Fruit fly (Drosophila melanogaster) whole organism, wandering third instar larva: ENCODE measurements around the gene CG3588.

ENCODE experiments used
- Abd-B ChIP-seq: fragments of >200 bp; optimal IDR thresholded peaks from 2 replicates; lab custom pipeline; 2017; ENCODE audit warnings: missing biosample characterization, missing genetic modification characterization
- CG32264 ChIP-seq: fragments of 200-800 bp; sonication (Bioruptor generic); optimal IDR thresholded peaks from 2 replicates; lab custom pipeline; 2016; ENCODE audit warnings: missing biosample characterization, missing genetic modification characterization
- CrebA ChIP-seq: fragments of 200-800 bp; sonication (Bioruptor generic); optimal IDR thresholded peaks from 2 replicates; lab custom pipeline; 2016; ENCODE audit warnings: missing biosample characterization, mild to moderate bottlenecking, missing genetic modification characterization, borderline replicate concordance
- Dfd ChIP-seq: fragments of >200 bp; optimal IDR thresholded peaks from 2 replicates; lab custom pipeline; 2017; ENCODE audit warnings: missing biosample characterization, missing genetic modification characterization
- Dif ChIP-seq: fragments of 200-275, 200-300 bp; sonication (Bioruptor generic); optimal IDR thresholded peaks from 2 replicates; lab custom pipeline; 2018; ENCODE audit warnings: missing biosample characterization, missing genetic modification characterization; ENCODE audit not compliant: partially characterized antibody
- GATAd ChIP-seq: sonication (Bioruptor generic); optimal IDR thresholded peaks from 2 replicates; lab custom pipeline; 2016; ENCODE audit warnings: missing biosample characterization, missing genetic modification characterization
- Hnf4 ChIP-seq: fragments of 200-800 bp; sonication (Bioruptor generic); optimal IDR thresholded peaks from 2 replicates; lab custom pipeline; 2016; ENCODE audit warnings: missing biosample characterization, mild to moderate bottlenecking, missing genetic modification characterization
- Hr78 ChIP-seq: fragments of >200 bp; optimal IDR thresholded peaks from 2 replicates; lab custom pipeline; 2017; ENCODE audit warnings: missing biosample characterization, missing genetic modification characterization
- Hr83 ChIP-seq: fragments of 200-300 bp; sonication (Bioruptor generic); optimal IDR thresholded peaks from 2 replicates; lab custom pipeline; 2016; ENCODE audit warnings: missing biosample characterization, mild to moderate bottlenecking, missing genetic modification characterization, moderate library complexity; ENCODE audit not compliant: poor library complexity, severe bottlenecking
- Jra ChIP-seq: sonication (Bioruptor generic); optimal IDR thresholded peaks from 2 replicates; lab custom pipeline; 2016; ENCODE audit warnings: missing biosample characterization, missing genetic modification characterization
- Mio ChIP-seq: sonication (Bioruptor generic); optimal IDR thresholded peaks from 2 replicates; lab custom pipeline; 2016; ENCODE audit warnings: missing biosample characterization, missing genetic modification characterization
- Myc ChIP-seq: fragments of >200 bp; optimal IDR thresholded peaks from 2 replicates; lab custom pipeline; 2017
- N ChIP-seq: fragments of >200 bp; optimal IDR thresholded peaks from 2 replicates; lab custom pipeline; 2018; ENCODE audit warnings: missing biosample characterization, missing external identifiers, missing genetic modification characterization
- OdsH ChIP-seq: fragments of 200-800 bp; sonication (Bioruptor generic); optimal IDR thresholded peaks from 2 replicates; lab custom pipeline; 2016; ENCODE audit warnings: missing biosample characterization, mild to moderate bottlenecking, missing genetic modification characterization
- Rel ChIP-seq, 2 experiments: fragments of 200-800 bp; sonication (Bioruptor generic) in 1 of 2; optimal IDR thresholded peaks; 2 replicates in 1 of 2; 3 replicates in 1 of 2; lab custom pipeline; 2016 to 2019; ENCODE audit warnings: mild to moderate bottlenecking in 2 of 2, missing biosample characterization in 2 of 2, missing genetic modification characterization in 2 of 2, moderate library complexity in 1 of 2
- Sp1 ChIP-seq: fragments of 200-800 bp; sonication (Bioruptor generic); optimal IDR thresholded peaks from 3 replicates; lab custom pipeline; 2019; ENCODE audit warnings: missing biosample characterization, mild to moderate bottlenecking, missing genetic modification characterization, moderate library complexity
- Vsx2 ChIP-seq: fragments of 200-300, 225-300 bp; sonication (Bioruptor generic); optimal IDR thresholded peaks from 2 replicates; lab custom pipeline; 2018; ENCODE audit warnings: missing biosample characterization, missing genetic modification characterization; ENCODE audit not compliant: partially characterized antibody
- br ChIP-seq: fragments of 200-800 bp; sonication (Bioruptor generic); optimal IDR thresholded peaks from 2 replicates; lab custom pipeline; 2016; ENCODE audit warnings: missing biosample characterization, missing genetic modification characterization
- dl ChIP-seq, 2 experiments: fragments of 175-275, 200-275 bp in 1 of 2; fragments of 200-275 bp in 1 of 2; sonication (Bioruptor generic); optimal IDR thresholded peaks; lab custom pipeline; 2018; ENCODE audit warnings: mild to moderate bottlenecking in 2 of 2, missing biosample characterization in 2 of 2, missing genetic modification characterization in 2 of 2, moderate library complexity in 2 of 2; ENCODE audit not compliant: partially characterized antibody in 2 of 2, insufficient read depth in 1 of 2
- dmrt93B ChIP-seq: fragments of 200-800 bp; sonication (Bioruptor generic); optimal IDR thresholded peaks from 2 replicates; lab custom pipeline; 2018; ENCODE audit warnings: missing biosample characterization, mild to moderate bottlenecking, missing genetic modification characterization
- ey ChIP-seq: fragments of 200-800 bp; sonication (Bioruptor generic); optimal IDR thresholded peaks from 2 replicates; lab custom pipeline; 2016; ENCODE audit warnings: missing biosample characterization, missing genetic modification characterization
- foxo ChIP-seq, 2 experiments: fragments of 200-800 bp; sonication (Bioruptor generic); optimal IDR thresholded peaks; 2 replicates in 1 of 2; 3 replicates in 1 of 2; lab custom pipeline; 2016 to 2017; ENCODE audit warnings: missing biosample characterization in 2 of 2, missing genetic modification characterization in 2 of 2
- fru ChIP-seq: fragments of 200-800 bp; sonication (Bioruptor generic); optimal IDR thresholded peaks from 3 replicates; lab custom pipeline; 2016; ENCODE audit warnings: missing biosample characterization, mild to moderate bottlenecking, missing genetic modification characterization
- h ChIP-seq: fragments of 200-800 bp; sonication (Bioruptor generic); optimal IDR thresholded peaks from 3 replicates; lab custom pipeline; 2016; ENCODE audit warnings: missing biosample characterization, mild to moderate bottlenecking, missing genetic modification characterization
- jim ChIP-seq: fragments of 175-275, 200-325 bp; sonication (Bioruptor generic); optimal IDR thresholded peaks from 2 replicates; lab custom pipeline; 2016; ENCODE audit warnings: missing biosample characterization, mild to moderate bottlenecking, missing genetic modification characterization
- pan ChIP-seq: fragments of >200 bp; optimal IDR thresholded peaks from 2 replicates; lab custom pipeline; 2017
- psq ChIP-seq: fragments of 200-800 bp; sonication (Bioruptor generic); optimal IDR thresholded peaks from 3 replicates; lab custom pipeline; 2017; ENCODE audit warnings: missing biosample characterization, mild to moderate bottlenecking, missing genetic modification characterization, moderate library complexity
- rgr ChIP-seq: fragments of 200-800 bp; sonication (Bioruptor generic); optimal IDR thresholded peaks from 3 replicates; lab custom pipeline; 2016; ENCODE audit warnings: missing biosample characterization, mild to moderate bottlenecking, missing genetic modification characterization
- sage ChIP-seq: fragments of 200-800 bp; sonication (Bioruptor generic); optimal IDR thresholded peaks from 2 replicates; lab custom pipeline; 2016; ENCODE audit warnings: missing biosample characterization, mild to moderate bottlenecking, missing genetic modification characterization
- sv ChIP-seq: fragments of 200-800 bp; sonication (Bioruptor generic); optimal IDR thresholded peaks from 3 replicates; lab custom pipeline; 2016; ENCODE audit warnings: missing biosample characterization, missing genetic modification characterization
- usp ChIP-seq: fragments of >200 bp; optimal IDR thresholded peaks from 2 replicates; lab custom pipeline; 2017; ENCODE audit warnings: missing biosample characterization, missing genetic modification characterization
- woc ChIP-seq: sonication (Bioruptor generic); optimal IDR thresholded peaks from 2 replicates; lab custom pipeline; 2016; ENCODE audit warnings: missing biosample characterization, mild to moderate bottlenecking, missing genetic modification characterization

The CG3588 gene

DNA sequence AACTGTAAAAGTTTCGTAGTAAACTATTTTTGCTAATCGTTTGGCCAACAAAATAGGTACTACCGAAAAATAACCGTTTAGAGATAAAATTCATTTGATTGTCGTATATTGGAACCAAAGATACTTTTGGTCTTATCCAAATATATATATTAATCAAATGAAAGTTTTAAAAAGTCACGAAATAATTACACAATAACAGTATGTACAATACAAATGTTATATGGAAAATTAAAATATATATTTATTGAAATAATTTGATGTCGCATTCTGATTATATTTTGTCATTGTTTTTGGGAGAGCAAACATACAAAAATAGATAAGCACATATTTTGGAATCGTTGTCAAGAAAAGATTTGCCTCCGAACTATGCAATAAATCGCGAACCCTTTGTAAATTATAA, 19.0 kb downstream of the CG3588 start, which contains the start of gene CG14420:
Gene CG14420 (plus strand): TSS at position 301 of the 400 bp plus-strand sequence.
- TF ChIP-seq CrebA (GFP tag; lab: Kevin White, UChicago) (no peak), dmrt93B (no peak), Dif (no peak), psq (GFP tag; lab: Kevin White, UChicago) (no peak), CG32264 (GFP tag; lab: Kevin White, UChicago) (no peak), N (GFP tag; lab: Kevin White, UChicago) (no peak), sv (GFP tag; lab: Kevin White, UChicago) (no peak), br (GFP tag; lab: Kevin White, UChicago) (no peak), fru (GFP tag; lab: Kevin White, UChicago) (no peak), h (GFP tag; lab: Kevin White, UChicago) (no peak), foxo (GFP tag; optimal IDR thresholded peaks at IDR 0.05; lab: Kevin White, UChicago) (no peak), Hnf4 (GFP tag; lab: Kevin White, UChicago) (no peak), Hr78 (GFP tag; lab: Kevin White, UChicago) (no peak), Myc (lab: Kevin White, UChicago) (no peak), GATAd (GFP tag; lab: Kevin White, UChicago) (no peak), Sp1 (GFP tag; lab: Kevin White, UChicago) (no peak), dl (GFP tag; optimal IDR thresholded peaks at IDR 0.05; lab: Kevin White, UChicago; ENCODE audit: insufficient read depth in 1 of 2, partially characterized antibody in 2 of 2) (no peak), Vsx2 (GFP tag; lab: Kevin White, UChicago) (no peak), sage (GFP tag; lab: Kevin White, UChicago) (no peak)

DNA sequence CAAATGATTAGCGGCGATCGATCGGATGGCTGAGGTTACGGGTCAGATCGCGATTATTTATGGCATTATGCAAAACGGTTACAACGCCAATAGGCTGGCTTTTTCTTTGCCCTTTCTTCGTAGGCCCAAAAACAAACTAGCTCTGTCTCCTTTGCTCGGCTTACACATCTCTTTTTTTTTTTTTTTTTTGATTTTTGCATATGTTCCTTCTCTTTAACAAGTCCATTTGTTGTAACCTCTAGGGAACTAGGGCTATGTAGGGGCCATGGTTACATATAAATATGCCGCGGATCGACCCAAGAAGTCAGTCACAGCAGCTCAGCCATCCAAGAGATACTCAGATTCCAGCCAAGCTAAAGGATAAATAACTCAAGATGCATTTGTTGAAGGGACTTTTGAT, 21.5 kb downstream of the CG3588 start, which contains the start of gene CG14421:
Gene CG14421 (plus strand): TSS at position 301 of the 400 bp plus-strand sequence.
- TF ChIP-seq Mio, result no peak
- TF ChIP-seq foxo (GFP tag; optimal IDR thresholded peaks at IDR 0.05; lab: Kevin White, UChicago), result no peak
- no peak for TF ChIP-seq Sp1 (GFP tag; lab: Kevin White, UChicago)
- no peak for TF ChIP-seq Vsx2 (GFP tag; lab: Kevin White, UChicago)
- TF ChIP-seq woc (GFP tag; lab: Kevin White, UChicago), result no peak
- TF ChIP-seq Hr78 (GFP tag; lab: Kevin White, UChicago), result no peak
- no peak for TF ChIP-seq sv (GFP tag; lab: Kevin White, UChicago)
- TF ChIP-seq ey, result no peak
- no peak for TF ChIP-seq CG32264 (GFP tag; lab: Kevin White, UChicago)
- TF ChIP-seq fru (GFP tag; lab: Kevin White, UChicago), result no peak
- no peak for TF ChIP-seq Rel (GFP tag; optimal IDR thresholded peaks at IDR 0.05; lab: Kevin White, UChicago)
- TF ChIP-seq Rel (tag; optimal IDR thresholded peaks at IDR 0.05; lab: Kevin White, UChicago), result no peak
- no peak for TF ChIP-seq Dfd (GFP tag; lab: Kevin White, UChicago)
- no peak for TF ChIP-seq dmrt93B
- no peak for TF ChIP-seq rgr (GFP tag; lab: Kevin White, UChicago)
- no peak for TF ChIP-seq psq (GFP tag; lab: Kevin White, UChicago)
- TF ChIP-seq sage (GFP tag; lab: Kevin White, UChicago), result no peak
- no peak for TF ChIP-seq jim
- TF ChIP-seq Myc (lab: Kevin White, UChicago), result no peak
- no peak for TF ChIP-seq CrebA (GFP tag; lab: Kevin White, UChicago)

DNA sequence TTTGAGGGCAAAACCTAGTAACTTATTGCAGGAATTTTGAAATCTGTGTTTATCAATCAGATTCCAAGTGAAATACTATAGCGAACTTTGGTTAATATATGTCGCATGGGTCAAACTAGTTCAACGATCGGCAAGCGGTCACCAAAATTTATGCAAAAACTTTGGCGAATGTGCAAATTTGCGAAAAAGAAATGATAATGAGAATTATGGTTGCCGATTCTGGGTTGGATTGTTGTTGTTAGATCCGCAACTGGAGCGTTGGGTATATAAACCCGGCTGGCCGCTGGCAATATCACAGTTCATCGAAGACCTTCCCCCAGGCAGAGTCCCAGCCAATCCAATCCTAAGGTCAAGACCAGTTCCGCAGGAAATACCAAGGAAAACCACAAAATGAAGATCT, 23.5 kb downstream of the CG3588 start, which contains the start of gene CG14422:
Gene CG14422 (plus strand): TSS at position 301 of the 400 bp plus-strand sequence.
- TF ChIP-seq Abd-B (GFP tag; lab: Kevin White, UChicago) (no peak), foxo (GFP tag; optimal IDR thresholded peaks at IDR 0.05; lab: Kevin White, UChicago) (no peak), Rel (GFP tag; optimal IDR thresholded peaks at IDR 0.05; lab: Kevin White, UChicago) (no peak), Rel (tag; optimal IDR thresholded peaks at IDR 0.05; lab: Kevin White, UChicago) (no peak), Jra (no peak), psq (GFP tag; lab: Kevin White, UChicago) (no peak), Mio (no peak), CG32264 (GFP tag; lab: Kevin White, UChicago) (no peak), Sp1 (GFP tag; lab: Kevin White, UChicago) (no peak), Dif (no peak), sage (GFP tag; lab: Kevin White, UChicago) (no peak), br (GFP tag; lab: Kevin White, UChicago) (no peak), pan (lab: Kevin White, UChicago) (no peak), Myc (lab: Kevin White, UChicago) (no peak), Hr78 (GFP tag; lab: Kevin White, UChicago) (no peak), Dfd (GFP tag; lab: Kevin White, UChicago) (no peak), rgr (GFP tag; lab: Kevin White, UChicago) (no peak), ey (no peak)

DNA sequence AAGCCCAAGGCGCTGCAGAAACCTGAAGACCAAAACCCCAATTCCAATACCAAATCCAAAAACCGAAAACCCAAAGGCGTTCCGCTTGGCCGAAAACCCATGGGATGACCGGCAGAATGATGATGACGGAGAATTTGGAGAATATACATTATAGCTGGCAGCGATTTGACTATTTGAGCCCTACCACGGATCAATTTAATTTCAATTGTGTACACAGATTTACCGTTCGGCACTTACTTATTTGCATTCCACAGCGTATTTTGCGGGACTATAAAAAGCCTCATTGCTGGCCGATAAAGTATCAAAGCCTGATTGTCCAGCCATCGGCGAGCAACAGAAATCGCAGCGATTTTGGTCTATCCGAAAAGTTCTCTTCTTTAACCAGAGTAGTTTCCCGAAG, 25.5 kb downstream of the CG3588 start, which contains the start of gene CG14423:
Gene CG14423 (plus strand): TSS at position 301 of the 400 bp plus-strand sequence.
- TF ChIP-seq Sp1 (GFP tag; lab: Kevin White, UChicago) (no peak), usp (GFP tag; lab: Kevin White, UChicago) (no peak), fru (GFP tag; lab: Kevin White, UChicago) (no peak), Dif (no peak), N (GFP tag; lab: Kevin White, UChicago) (no peak), jim (no peak), Hr83 (GFP tag; lab: Kevin White, UChicago) (no peak), dl (GFP tag; optimal IDR thresholded peaks at IDR 0.05; lab: Kevin White, UChicago; ENCODE audit: insufficient read depth in 1 of 2, partially characterized antibody in 2 of 2) (no peak), OdsH (GFP tag; lab: Kevin White, UChicago) (no peak)
